Worm (Caenorhabditis elegans): ENCODE results near the gene ins-17.

ins-17 gene

ce11 chrIII:4448029-4448428, 29.3 kb downstream of the ins-17 start:
- no peak for TF ChIP-seq lin-26 (GFP tag; IDR thresholded peaks at IDR 0.05)
- TF ChIP-seq nhr-120 (GFP tag; IDR thresholded peaks at IDR 0.05), result no peak
- TF ChIP-seq unc-62 (GFP tag; optimal IDR thresholded peaks at IDR 0.05), result peak; percentile 92

DNA sequence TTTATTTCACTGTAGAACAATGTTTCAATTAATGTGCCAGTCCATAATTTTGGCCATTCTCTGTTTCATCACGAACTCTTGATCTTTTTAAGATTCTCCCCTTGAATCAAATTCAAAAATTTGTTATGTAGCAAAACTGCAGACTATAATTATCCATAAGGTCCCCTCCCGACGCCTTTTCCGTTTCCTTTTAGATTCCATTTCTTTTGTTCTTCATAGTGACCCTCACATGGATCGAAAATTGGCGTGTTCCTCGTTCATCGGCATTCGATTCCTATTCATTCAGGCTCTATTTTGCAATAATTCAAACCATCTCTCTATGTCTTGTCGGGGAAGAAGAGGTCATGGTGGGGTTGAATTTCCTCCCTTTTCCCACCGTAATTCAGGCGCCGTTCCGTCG, 32.9 kb downstream of the ins-17 start:
- TF ChIP-seq B0035.1 (tag; optimal IDR thresholded peaks at IDR 0.05) (no peak), F22D6.2 (tag; optimal IDR thresholded peaks at IDR 0.05) (no peak), hsf-1 (GFP tag; IDR thresholded peaks at IDR 0.05) (no peak), sptf-2 (GFP tag; optimal IDR thresholded peaks at IDR 0.05) (no peak), snpc-4 (GFP tag; optimal IDR thresholded peaks at IDR 0.05) (no peak), snpc-4 (tag; optimal IDR thresholded peaks at IDR 0.05) (no peak), egl-44 (GFP tag; IDR thresholded peaks at IDR 0.05) (no peak), attf-6 (GFP tag; IDR thresholded peaks at IDR 0.05) (no peak), dpl-1 (GFP tag; optimal IDR thresholded peaks at IDR 0.05) (no peak), D2030.7 (GFP tag; IDR thresholded peaks at IDR 0.05) (no peak), nhr-80 (tag; optimal IDR thresholded peaks at IDR 0.05) (no peak), egl-18 (GFP tag; IDR thresholded peaks at IDR 0.05) (no peak), F55B11.4 (tag; optimal IDR thresholded peaks at IDR 0.05; ENCODE audit: borderline replicate concordance, insufficient read depth) (no peak), sea-2 (GFP tag; IDR thresholded peaks at IDR 0.05) (no peak), B0019.2 (GFP tag; conservative IDR thresholded peaks at IDR 0.05) (no peak), egrh-3 (GFP tag; IDR thresholded peaks at IDR 0.05) (no peak), F49E8.2 (tag; optimal IDR thresholded peaks at IDR 0.05; ENCODE audit: insufficient read depth) (no peak), gei-17 (GFP tag; optimal IDR thresholded peaks at IDR 0.05) (no peak)

ce11 chrIII:4441781-4442180, 35.6 kb downstream of the ins-17 start, which contains the start of gene nex-3:
TSS of gene nex-3 (plus strand) at chrIII:4442081.
- TF ChIP-seq madf-3 (GFP tag; IDR thresholded peaks at IDR 0.05) (no peak), dpff-1 (tag; optimal IDR thresholded peaks at IDR 0.05) (no peak), lir-1 (GFP tag; conservative IDR thresholded peaks at IDR 0.05) (no peak), sptf-2 (GFP tag; optimal IDR thresholded peaks at IDR 0.05) (no peak), nfya-1 (tag; optimal IDR thresholded peaks at IDR 0.05; ENCODE audit: borderline replicate concordance, insufficient read depth) (no peak), hsf-1 (GFP tag; IDR thresholded peaks at IDR 0.05) (no peak), lin-40 (tag; optimal IDR thresholded peaks at IDR 0.05) (no peak), lin-26 (GFP tag; IDR thresholded peaks at IDR 0.05) (no peak), ztf-6 (GFP tag; IDR thresholded peaks at IDR 0.05) (no peak), Y56A3A.18 (GFP tag; IDR thresholded peaks at IDR 0.05) (no peak), repo-1 (tag; optimal IDR thresholded peaks at IDR 0.05) (no peak), sea-2 (GFP tag; IDR thresholded peaks at IDR 0.05) (no peak), nfyb-1 (GFP tag; IDR thresholded peaks at IDR 0.05) (no peak), ceh-91 (GFP tag; IDR thresholded peaks at IDR 0.05) (no peak), ceh-58 (GFP tag; IDR thresholded peaks at IDR 0.05) (no peak), him-1 (tag; optimal IDR thresholded peaks at IDR 0.05) (no peak), snpc-4 (GFP tag; optimal IDR thresholded peaks at IDR 0.05) (no peak), snpc-4 (tag; optimal IDR thresholded peaks at IDR 0.05) (no peak)

DNA sequence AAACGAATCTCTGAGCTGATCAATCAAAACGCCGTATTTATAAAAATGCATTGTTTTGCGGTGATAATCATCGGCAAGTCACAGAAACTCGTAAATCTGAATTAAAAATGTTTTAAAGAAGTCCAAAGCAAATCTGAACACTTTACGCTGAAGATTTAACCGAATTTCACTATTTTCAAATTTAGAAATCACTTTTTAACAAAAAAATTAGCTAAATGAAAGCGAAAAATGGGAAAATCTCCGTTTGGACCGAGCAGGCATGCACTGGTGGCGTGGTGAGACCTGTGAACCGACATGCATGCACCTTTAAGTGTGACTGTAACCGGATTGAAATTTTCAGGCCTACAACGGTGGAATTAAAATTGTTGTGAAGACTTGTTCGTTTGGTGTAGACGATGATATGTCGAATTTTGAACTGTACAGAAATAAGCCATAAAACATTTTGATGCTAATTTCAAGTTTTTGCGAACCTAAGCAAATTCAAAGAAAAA, 37.8 kb downstream of the ins-17 start, which contains the start of gene C28A5.2:
TSS of gene C28A5.2 (minus strand) at position 51 of the 491 bp plus-strand sequence.
- TF ChIP-seq bed-1 (GFP tag; IDR thresholded peaks at IDR 0.05) (no peak), nhr-80 (tag; optimal IDR thresholded peaks at IDR 0.05) (no peak), F37B4.10 (GFP tag; IDR thresholded peaks at IDR 0.05) (no peak), unc-130 (GFP tag; optimal IDR thresholded peaks at IDR 0.05) (no peak), F33H1.4 (GFP tag; IDR thresholded peaks at IDR 0.05) (peak; percentile 79), lsl-1 (GFP tag; optimal IDR thresholded peaks at IDR 0.05) (peak; percentile 76), F23B12.7 (tag; optimal IDR thresholded peaks at IDR 0.05; ENCODE audit: insufficient read depth) (no peak), madf-8 (GFP tag; conservative IDR thresholded peaks at IDR 0.05) (peak; percentile 90), madf-6 (GFP tag; IDR thresholded peaks at IDR 0.05) (peak; percentile 91), somi-1 (GFP tag; optimal IDR thresholded peaks at IDR 0.05) (no peak), xnd-1 (tag; optimal IDR thresholded peaks at IDR 0.05) (peak; percentile 62), dox-1 (GFP tag; IDR thresholded peaks at IDR 0.05) (no peak)

Measured in whole organism, young adult.